Fruit fly (Drosophila melanogaster) whole organism, embryonic: ENCODE measurements around the gene CG12818.

Source experiments
- CG11093 ChIP-seq: fragments of 200-800 bp; sonication (Bioruptor generic); IDR thresholded peaks from 3 replicates; pipeline ENCODE4 v1.3.6; 2022; ENCODE audit warnings: missing biosample characterization, missing genetic modification characterization
- CG13287 ChIP-seq: fragments of 200-800 bp; sonication (Bioruptor generic); IDR thresholded peaks from 2 replicates; pipeline ENCODE4 v1.3.6; 2022; ENCODE audit warnings: missing biosample characterization, missing genetic modification characterization; ENCODE audit not compliant: partially characterized antibody
- CG13894 ChIP-seq: fragments of 200-800 bp; sonication (Bioruptor generic); optimal IDR thresholded peaks from 3 replicates; lab custom pipeline; 2018; ENCODE audit warnings: missing biosample characterization, mild to moderate bottlenecking, missing genetic modification characterization, moderate library complexity
- CG14014 ChIP-seq: fragments of 200-800 bp; sonication (Bioruptor generic); IDR thresholded peaks from 2 replicates; pipeline ENCODE4 v1.3.6; 2022; ENCODE audit warnings: missing biosample characterization, missing genetic modification characterization
- CG14710 ChIP-seq: fragments of 200-800 bp; sonication (Bioruptor generic); optimal IDR thresholded peaks from 3 replicates; lab custom pipeline; 2019; ENCODE audit warnings: missing biosample characterization, mild to moderate bottlenecking, missing genetic modification characterization, moderate library complexity
- CG15269 ChIP-seq: fragments of 200-800 bp; sonication (Bioruptor generic); optimal IDR thresholded peaks from 2 replicates; lab custom pipeline; 2018; ENCODE audit warnings: missing biosample characterization, mild to moderate bottlenecking, missing genetic modification characterization, moderate library complexity
- CG15514 ChIP-seq: fragments of 200-800 bp; sonication (Bioruptor generic); optimal IDR thresholded peaks from 3 replicates; lab custom pipeline; 2017; ENCODE audit warnings: missing biosample characterization, missing genetic modification characterization, mild to moderate bottlenecking, moderate library complexity, missing genetic modification reagents
- CG15696 ChIP-seq: fragments of 200-800 bp; sonication (Bioruptor generic); optimal IDR thresholded peaks from 2 replicates; lab custom pipeline; 2019; ENCODE audit warnings: missing biosample characterization, mild to moderate bottlenecking, missing genetic modification characterization, moderate library complexity
- CG17186 ChIP-seq: fragments of 200-800 bp; sonication (Bioruptor generic); optimal IDR thresholded peaks from 3 replicates; lab custom pipeline; 2017; ENCODE audit warnings: missing biosample characterization, missing genetic modification reagents, missing genetic modification characterization
- CG17385 ChIP-seq: fragments of 200-800 bp; sonication (Bioruptor generic); optimal IDR thresholded peaks from 3 replicates; lab custom pipeline; 2018; ENCODE audit warnings: missing biosample characterization, mild to moderate bottlenecking, missing genetic modification characterization
- CG17829 ChIP-seq: fragments of 200-800 bp; optimal IDR thresholded peaks from 2 replicates; lab custom pipeline; 2019; ENCODE audit warnings: missing biosample characterization, mild to moderate bottlenecking, missing genetic modification characterization, moderate library complexity
- CG1832 ChIP-seq: fragments of 200-800 bp; sonication (Bioruptor generic); optimal IDR thresholded peaks from 2 replicates; lab custom pipeline; 2017; ENCODE audit warnings: missing biosample characterization, mild to moderate bottlenecking, missing genetic modification characterization, inconsistent platforms
- CG18619 ChIP-seq: fragments of 200-800 bp; sonication (Bioruptor generic); optimal IDR thresholded peaks from 3 replicates; lab custom pipeline; 2017; ENCODE audit warnings: missing biosample characterization, mild to moderate bottlenecking, missing genetic modification characterization
- CG2712 ChIP-seq: fragments of 200-800 bp; optimal IDR thresholded peaks from 3 replicates; lab custom pipeline; 2019; ENCODE audit warnings: missing biosample characterization, mild to moderate bottlenecking, missing genetic modification characterization, moderate library complexity
- CG34224 ChIP-seq: fragments of 200-800 bp; sonication (Bioruptor generic); IDR thresholded peaks from 3 replicates; pipeline ENCODE4 v1.3.6; 2022; ENCODE audit warnings: missing biosample characterization, missing genetic modification characterization; ENCODE audit not compliant: partially characterized antibody
- CG4424 ChIP-seq: fragments of 200-800 bp; sonication (Bioruptor generic); optimal IDR thresholded peaks from 3 replicates; lab custom pipeline; 2016; ENCODE audit warnings: missing biosample characterization, missing genetic modification characterization
- CG7839 ChIP-seq: fragments of 200-800 bp; sonication (Bioruptor generic); optimal IDR thresholded peaks from 3 replicates; lab custom pipeline; 2018; ENCODE audit warnings: missing biosample characterization, mild to moderate bottlenecking, missing genetic modification characterization, moderate library complexity
- CG8290 ChIP-seq, 3 experiments: fragments of 200-800 bp; sonication (Bioruptor generic); optimal IDR thresholded peaks; 2 replicates each; lab custom pipeline; 2016 to 2019; ENCODE audit warnings: missing biosample characterization in 3 of 3, missing genetic modification characterization in 3 of 3, mild to moderate bottlenecking in 2 of 3, moderate library complexity in 1 of 3
- CG9797 ChIP-seq: fragments of 200-800 bp; sonication (Bioruptor generic); optimal IDR thresholded peaks from 3 replicates; lab custom pipeline; 2018; ENCODE audit warnings: missing biosample characterization, mild to moderate bottlenecking, missing genetic modification characterization
- CTCF ChIP-seq: fragments of 200-800 bp; sonication (Bioruptor generic); optimal IDR thresholded peaks from 2 replicates; lab custom pipeline; 2017; ENCODE audit warnings: missing biosample characterization, mild to moderate bottlenecking, missing genetic modification characterization, moderate library complexity
- CkIIα-i1 ChIP-seq: fragments of 200-800 bp; sonication (Bioruptor generic); IDR thresholded peaks from 2 replicates; pipeline ENCODE4 v1.3.6; 2022; ENCODE audit warnings: missing biosample characterization, missing genetic modification characterization
- ERR ChIP-seq: fragments of 200-800 bp; sonication (Bioruptor generic); optimal IDR thresholded peaks from 2 replicates; lab custom pipeline; 2016; ENCODE audit warnings: missing biosample characterization, missing genetic modification characterization
- Ets65A ChIP-seq: fragments of 200-800 bp; sonication (Bioruptor generic); peaks from one replicate; lab custom pipeline; 2016; ENCODE audit warnings: missing biosample characterization, missing genetic modification characterization
- Hr3 ChIP-seq: fragments of 200-800 bp; sonication (Bioruptor generic); optimal IDR thresholded peaks from 3 replicates; lab custom pipeline; 2016; ENCODE audit warnings: missing biosample characterization, missing genetic modification characterization
- Jarid2 ChIP-seq: fragments of 200-800 bp; sonication (Bioruptor generic); optimal IDR thresholded peaks from 3 replicates; lab custom pipeline; 2017; ENCODE audit warnings: mild to moderate bottlenecking, missing biosample characterization, missing genetic modification reagents, missing genetic modification characterization
- MTF-1 ChIP-seq: fragments of 200-800 bp; sonication (Bioruptor generic); optimal IDR thresholded peaks from 2 replicates; lab custom pipeline; 2018; ENCODE audit warnings: missing biosample characterization, mild to moderate bottlenecking, missing genetic modification characterization, borderline replicate concordance
- Mad ChIP-seq: fragments of 200-800 bp; sonication (Bioruptor generic); optimal IDR thresholded peaks from 2 replicates; lab custom pipeline; 2016; ENCODE audit warnings: missing biosample characterization, missing genetic modification characterization
- Meics ChIP-seq: fragments of 200-800 bp; sonication (Bioruptor generic); optimal IDR thresholded peaks from 2 replicates; lab custom pipeline; 2017; ENCODE audit warnings: missing biosample characterization, mild to moderate bottlenecking, missing genetic modification characterization
- NC2β ChIP-seq: fragments of 200-800 bp; sonication (Bioruptor generic); optimal IDR thresholded peaks from 2 replicates; lab custom pipeline; 2016; ENCODE audit warnings: missing biosample characterization, missing genetic modification characterization
- Trl ChIP-seq, 3 experiments: fragments of >200 bp in 2 of 3; fragments of 200-800 bp in 1 of 3; sonication (Bioruptor generic) in 1 of 3; optimal IDR thresholded peaks; 2 replicates in 1 of 3; 3 replicates in 2 of 3; lab custom pipeline; 2016 to 2017; ENCODE audit warnings: missing biosample characterization in 1 of 3, missing genetic modification characterization in 1 of 3
- Xbp1 ChIP-seq: fragments of 200-800 bp; sonication (Bioruptor generic); optimal IDR thresholded peaks from 3 replicates; lab custom pipeline; 2016; ENCODE audit warnings: missing biosample characterization, mild to moderate bottlenecking, missing genetic modification characterization
- bcd ChIP-seq: fragments of 200-800 bp; sonication (Bioruptor generic); optimal IDR thresholded peaks from 2 replicates; lab custom pipeline; 2017; ENCODE audit warnings: missing biosample characterization, mild to moderate bottlenecking, missing genetic modification characterization
- br ChIP-seq: fragments of >200 bp; optimal IDR thresholded peaks from 2 replicates; lab custom pipeline; 2017
- chif ChIP-seq, 2 experiments: fragments of 200-800 bp; sonication (Bioruptor generic); optimal IDR thresholded peaks; 3 replicates each; lab custom pipeline; 2016; ENCODE audit warnings: missing biosample characterization in 2 of 2, missing genetic modification characterization in 2 of 2
- gfzf ChIP-seq: fragments of 200-800 bp; sonication (Bioruptor generic); optimal IDR thresholded peaks from 2 replicates; lab custom pipeline; 2016; ENCODE audit warnings: missing biosample characterization, mild to moderate bottlenecking, missing genetic modification characterization, moderate library complexity
- gsb ChIP-seq: fragments of 200-800 bp; sonication (Bioruptor generic); IDR thresholded peaks from 2 replicates; pipeline ENCODE4 v1.3.6; 2022; ENCODE audit warnings: missing biosample characterization, missing genetic modification characterization
- gt ChIP-seq: fragments of 200-800 bp; sonication (Bioruptor generic); IDR thresholded peaks from 2 replicates; pipeline ENCODE4 v1.3.6; 2022; ENCODE audit warnings: missing biosample characterization, missing genetic modification characterization
- her ChIP-seq: fragments of 200-800 bp; sonication (Bioruptor generic); optimal IDR thresholded peaks from 2 replicates; lab custom pipeline; 2016; ENCODE audit warnings: missing biosample characterization, missing genetic modification characterization
- insv ChIP-seq, 2 experiments: fragments of 200-800 bp; sonication (Bioruptor generic); optimal IDR thresholded peaks; 3 replicates each; lab custom pipeline; 2016 to 2018; ENCODE audit warnings: missing biosample characterization in 2 of 2, missing genetic modification characterization in 2 of 2
- mirr ChIP-seq: fragments of 200-800 bp; sonication (Bioruptor generic); optimal IDR thresholded peaks from 3 replicates; lab custom pipeline; 2018; ENCODE audit warnings: missing biosample characterization, mild to moderate bottlenecking, missing genetic modification characterization
- nmo ChIP-seq: fragments of 200-800 bp; sonication (Bioruptor generic); optimal IDR thresholded peaks from 2 replicates; lab custom pipeline; 2018; ENCODE audit warnings: missing biosample characterization, mild to moderate bottlenecking, missing genetic modification characterization, moderate library complexity
- p53 ChIP-seq: fragments of 200-800 bp; sonication (Bioruptor generic); optimal IDR thresholded peaks from 2 replicates; lab custom pipeline; 2016; ENCODE audit warnings: missing biosample characterization, missing genetic modification characterization
- scrt ChIP-seq: fragments of 200-800 bp; sonication (Bioruptor generic); optimal IDR thresholded peaks from 2 replicates; lab custom pipeline; 2018; ENCODE audit warnings: missing biosample characterization, mild to moderate bottlenecking, missing genetic modification characterization, moderate library complexity
- shn ChIP-seq: fragments of 200-800 bp; sonication (Bioruptor generic); optimal IDR thresholded peaks from 3 replicates; lab custom pipeline; 2016; ENCODE audit warnings: missing biosample characterization, missing genetic modification characterization
- slp2 ChIP-seq: fragments of 200-800 bp; sonication (Bioruptor generic); optimal IDR thresholded peaks from 2 replicates; lab custom pipeline; 2016; ENCODE audit warnings: missing biosample characterization, missing genetic modification characterization
- stwl ChIP-seq: fragments of 200-800 bp; sonication (Bioruptor generic); optimal IDR thresholded peaks from 3 replicates; lab custom pipeline; 2018; ENCODE audit warnings: missing biosample characterization, mild to moderate bottlenecking, missing genetic modification characterization, moderate library complexity
- toy ChIP-seq: fragments of 200-800 bp; sonication (Bioruptor generic); IDR thresholded peaks from 2 replicates; pipeline ENCODE4 v1.3.6; 2022; ENCODE audit warnings: missing biosample characterization, missing genetic modification characterization
- twi ChIP-seq: fragments of 200-800 bp; optimal IDR thresholded peaks from 2 replicates; lab custom pipeline; 2019; ENCODE audit warnings: missing biosample characterization, mild to moderate bottlenecking, missing genetic modification characterization, moderate library complexity
- vfl ChIP-seq: fragments of 200-800 bp; sonication (Bioruptor generic); optimal IDR thresholded peaks from 2 replicates; lab custom pipeline; 2016; ENCODE audit warnings: missing biosample characterization, missing genetic modification characterization
- zf30C ChIP-seq: fragments of 200-800 bp; sonication (Bioruptor generic); optimal IDR thresholded peaks from 3 replicates; lab custom pipeline; 2018; ENCODE audit warnings: missing biosample characterization, mild to moderate bottlenecking, missing genetic modification characterization

Gene CG12818

DNA sequence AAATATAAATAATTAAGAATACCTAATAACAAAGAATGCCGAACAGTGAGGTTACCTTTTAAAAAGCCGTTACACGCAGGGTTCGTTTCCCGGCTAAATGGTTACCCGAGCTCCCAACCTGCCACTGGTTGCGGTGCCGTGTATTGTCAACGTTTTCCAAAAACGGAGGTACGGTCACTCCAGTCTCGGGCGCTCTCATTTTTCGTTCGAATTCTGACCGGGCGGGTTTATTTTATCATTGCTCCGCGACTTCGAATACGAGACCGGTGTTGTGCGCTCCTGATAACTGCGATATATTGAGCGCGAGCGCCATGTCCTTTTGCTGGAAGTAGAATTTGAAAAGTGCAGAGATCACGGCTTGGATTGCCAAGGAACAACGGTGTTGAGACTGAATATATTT lies 18.6 kb downstream of the CG12818 start, which contains the start of gene jumu:
Gene jumu (plus strand): TSS at position 196 of the 400 bp plus-strand sequence.
- TF ChIP-seq stwl (peak; percentile 36), CG11093 (no peak), CkIIα-i1 (GFP tag; lab: Robert Waterston, UW) (no peak), CG8290 (GFP tag; optimal IDR thresholded peaks at IDR 0.05; lab: Kevin White, UChicago) (no peak), CG8290 (tag; optimal IDR thresholded peaks at IDR 0.05; lab: Kevin White, UChicago) (peak in 1 of 2 experiments; percentile 71), CG13894 (tag; lab: Kevin White, UChicago) (peak; percentile 41), br (lab: Kevin White, UChicago) (no peak), CG18619 (GFP tag; lab: Kevin White, UChicago) (peak; percentile 9), toy (no peak), slp2 (no peak), bcd (GFP tag; lab: Kevin White, UChicago) (peak; percentile 20), CG9797 (GFP tag; lab: Kevin White, UChicago) (peak; percentile 100), zf30C (GFP tag; lab: Kevin White, UChicago) (peak; percentile 2), mirr (GFP tag; lab: Kevin White, UChicago) (no peak), Trl (optimal IDR thresholded peaks at IDR 0.05; lab: Kevin White, UChicago) (peak; percentile 21 to 32), Trl (GFP tag; optimal IDR thresholded peaks at IDR 0.05; lab: Kevin White, UChicago) (peak; percentile 50), her (peak; percentile 21), nmo (peak; percentile 45), Xbp1 (GFP tag; lab: Kevin White, UChicago) (peak; percentile 1), CG1832 (no peak), ERR (peak; percentile 7), chif (GFP tag; optimal IDR thresholded peaks at IDR 0.05; lab: Kevin White, UChicago) (peak in 1 of 2 experiments; percentile 0), vfl (GFP tag; lab: Kevin White, UChicago) (peak; percentile 31), Hr3 (peak; percentile 18), CG17829 (tag; lab: Kevin White, UChicago) (peak; percentile 69), shn (peak; percentile 5), gfzf (GFP tag; lab: Kevin White, UChicago) (peak; percentile 98), Mad (GFP tag; lab: Kevin White, UChicago) (peak; percentile 46), Jarid2 (GFP tag; lab: Kevin White, UChicago) (peak; percentile 78), NC2β (GFP tag; lab: Kevin White, UChicago) (peak; percentile 34), Meics (GFP tag; lab: Kevin White, UChicago) (peak; percentile 7), CG4424 (no peak), MTF-1 (peak; percentile 15), CG34224 (no peak), gt (GFP tag; lab: Robert Waterston, UW) (no peak), CG14014 (no peak), CG17385 (GFP tag; lab: Kevin White, UChicago) (peak; percentile 58), CG15696 (tag; lab: Kevin White, UChicago) (peak; percentile 21), Ets65A (peak; percentile 83), scrt (peak; percentile 78), CTCF (peak; percentile 72), CG15269 (tag; lab: Kevin White, UChicago) (no peak), CG2712 (tag; lab: Kevin White, UChicago) (peak; percentile 57), gsb (GFP tag; lab: Robert Waterston, UW) (no peak), CG7839 (tag; lab: Kevin White, UChicago) (peak; percentile 22), p53 (GFP tag; lab: Kevin White, UChicago) (peak; percentile 37), CG15514 (GFP tag; lab: Kevin White, UChicago) (peak; percentile 90), insv (GFP tag; optimal IDR thresholded peaks at IDR 0.05; lab: Kevin White, UChicago) (peak in 1 of 2 experiments; percentile 54), twi (no peak), CG17186 (peak; percentile 61), CG13287 (no peak), CG14710 (peak; percentile 84)
